Fruit fly (Drosophila melanogaster) whole organism, embryonic: ENCODE measurements around the gene ZnT35C.

ENCODE experiments used
- B-H2 ChIP-seq: fragments of 200-800 bp; sonication (Bioruptor generic); optimal IDR thresholded peaks from 2 replicates; lab custom pipeline; 2018; ENCODE audit warnings: missing biosample characterization, mild to moderate bottlenecking, missing genetic modification characterization
- BEAF-32 ChIP-seq: fragments of 200-800 bp; sonication (Bioruptor generic); optimal IDR thresholded peaks from 3 replicates; lab custom pipeline; 2017; ENCODE audit warnings: missing biosample characterization, missing genetic modification characterization, mild to moderate bottlenecking, moderate library complexity, missing genetic modification reagents
- CG10565 ChIP-seq: fragments of 200-800 bp; sonication (Bioruptor generic); optimal IDR thresholded peaks from 3 replicates; lab custom pipeline; 2016; ENCODE audit warnings: missing biosample characterization, mild to moderate bottlenecking, missing genetic modification characterization
- CG12155 ChIP-seq: fragments of 200-800 bp; sonication (Bioruptor generic); optimal IDR thresholded peaks from 3 replicates; lab custom pipeline; 2016; ENCODE audit warnings: missing biosample characterization, missing genetic modification characterization
- CG12219 ChIP-seq: fragments of 200-800 bp; sonication (Bioruptor generic); optimal IDR thresholded peaks from 3 replicates; lab custom pipeline; 2018; ENCODE audit warnings: missing biosample characterization, mild to moderate bottlenecking, missing genetic modification characterization
- CG14050 ChIP-seq: fragments of 200-800 bp; sonication (Bioruptor generic); IDR thresholded peaks from 3 replicates; pipeline ENCODE4 v1.3.6; 2022; ENCODE audit warnings: missing biosample characterization, missing genetic modification characterization
- CG14667 ChIP-seq: fragments of 200-800 bp; sonication (Bioruptor generic); IDR thresholded peaks from 2 replicates; pipeline ENCODE4 v1.3.6; 2022; ENCODE audit warnings: missing biosample characterization, missing genetic modification characterization
- CG15696 ChIP-seq: fragments of 200-800 bp; sonication (Bioruptor generic); optimal IDR thresholded peaks from 2 replicates; lab custom pipeline; 2019; ENCODE audit warnings: missing biosample characterization, mild to moderate bottlenecking, missing genetic modification characterization, moderate library complexity
- CG30020 ChIP-seq: fragments of 200-800 bp; optimal IDR thresholded peaks from 2 replicates; lab custom pipeline; 2019; ENCODE audit warnings: missing biosample characterization, mild to moderate bottlenecking, missing genetic modification characterization, moderate library complexity
- CG32767 ChIP-seq: fragments of 200-800 bp; sonication (Bioruptor generic); IDR thresholded peaks from 2 replicates; pipeline ENCODE4 v1.3.6; 2022; ENCODE audit warnings: missing biosample characterization, missing genetic modification characterization
- CG34224 ChIP-seq: fragments of 200-800 bp; sonication (Bioruptor generic); IDR thresholded peaks from 3 replicates; pipeline ENCODE4 v1.3.6; 2022; ENCODE audit warnings: missing biosample characterization, missing genetic modification characterization; ENCODE audit not compliant: partially characterized antibody
- CG34376 ChIP-seq: fragments of 200-800 bp; sonication (Bioruptor generic); optimal IDR thresholded peaks from 2 replicates; lab custom pipeline; 2018; ENCODE audit warnings: missing biosample characterization, mild to moderate bottlenecking, missing genetic modification characterization
- CG3726 ChIP-seq: fragments of 200-800 bp; sonication (Bioruptor generic); IDR thresholded peaks from 3 replicates; pipeline ENCODE4, ENCODE4 v1.3.6; 2022; ENCODE audit warnings: missing biosample characterization, missing genetic modification characterization
- CG3847 ChIP-seq: fragments of 200-800 bp; sonication (Bioruptor generic); IDR thresholded peaks from 2 replicates; pipeline ENCODE4 v1.3.6; 2022; ENCODE audit warnings: missing biosample characterization, missing genetic modification characterization
- CG4424 ChIP-seq: fragments of 200-800 bp; sonication (Bioruptor generic); optimal IDR thresholded peaks from 3 replicates; lab custom pipeline; 2016; ENCODE audit warnings: missing biosample characterization, missing genetic modification characterization
- CG4854 ChIP-seq: fragments of 200-800 bp; sonication (Bioruptor generic); optimal IDR thresholded peaks from 2 replicates; lab custom pipeline; 2016; ENCODE audit warnings: missing biosample characterization, missing genetic modification characterization, inconsistent platforms
- CG6854 ChIP-seq: fragments of 200-800 bp; sonication (Bioruptor generic); optimal IDR thresholded peaks from 3 replicates; lab custom pipeline; 2017; ENCODE audit warnings: missing biosample characterization, mild to moderate bottlenecking, missing genetic modification characterization
- CHES-1-like ChIP-seq: fragments of 200-800 bp; sonication (Bioruptor generic); optimal IDR thresholded peaks from 2 replicates; lab custom pipeline; 2016; ENCODE audit warnings: missing biosample characterization, missing genetic modification characterization
- D19B ChIP-seq: fragments of 200-800 bp; sonication (Bioruptor generic); optimal IDR thresholded peaks from 2 replicates; lab custom pipeline; 2017; ENCODE audit warnings: missing biosample characterization, mild to moderate bottlenecking, missing genetic modification characterization
- Eip74EF ChIP-seq, 2 experiments: fragments of 200-800 bp in 1 of 2; fragments of >200 bp in 1 of 2; sonication (Bioruptor generic) in 1 of 2; optimal IDR thresholded peaks; 2 replicates each; lab custom pipeline; 2017 to 2019; ENCODE audit warnings: missing biosample characterization in 2 of 2, missing genetic modification characterization in 2 of 2, mild to moderate bottlenecking in 1 of 2, moderate library complexity in 1 of 2
- Ets97D ChIP-seq: fragments of 200-800 bp; sonication (Bioruptor generic); optimal IDR thresholded peaks from 3 replicates; lab custom pipeline; 2016; ENCODE audit warnings: missing biosample characterization, missing genetic modification characterization
- Hr39 ChIP-seq: fragments of >200 bp; optimal IDR thresholded peaks from 2 replicates; lab custom pipeline; 2017
- Lim3 ChIP-seq: fragments of 200-800 bp; sonication (Bioruptor generic); IDR thresholded peaks from 2 replicates; pipeline ENCODE4 v1.3.6; 2022; ENCODE audit warnings: missing biosample characterization, missing genetic modification characterization
- Max ChIP-seq: fragments of 200-800 bp; sonication (Bioruptor generic); optimal IDR thresholded peaks from 2 replicates; lab custom pipeline; 2016; ENCODE audit warnings: missing biosample characterization, mild to moderate bottlenecking, missing genetic modification characterization
- Sox100B ChIP-seq: fragments of 200-800 bp; sonication (Bioruptor generic); optimal IDR thresholded peaks from 3 replicates; lab custom pipeline; 2018; ENCODE audit warnings: missing biosample characterization, mild to moderate bottlenecking, missing genetic modification characterization
- ara ChIP-seq: fragments of 200-800 bp; sonication (Bioruptor generic); IDR thresholded peaks from 2 replicates; pipeline ENCODE4 v1.3.6; 2022; ENCODE audit warnings: missing biosample characterization, missing genetic modification characterization
- bcd ChIP-seq: fragments of 200-800 bp; sonication (Bioruptor generic); optimal IDR thresholded peaks from 2 replicates; lab custom pipeline; 2017; ENCODE audit warnings: missing biosample characterization, mild to moderate bottlenecking, missing genetic modification characterization
- chinmo ChIP-seq: fragments of 200-800 bp; sonication (Bioruptor generic); IDR thresholded peaks from 4 replicates; pipeline ENCODE4 v1.3.6; 2022; ENCODE audit warnings: missing biosample characterization, missing genetic modification characterization; ENCODE audit not compliant: partially characterized antibody
- chm ChIP-seq: fragments of 200-800 bp; sonication (Bioruptor generic); IDR thresholded peaks from 2 replicates; pipeline ENCODE4 v1.3.6; 2022; ENCODE audit warnings: missing biosample characterization, missing genetic modification characterization
- crol ChIP-seq: fragments of 200-800 bp; sonication (Bioruptor generic); IDR thresholded peaks from 2 replicates; pipeline ENCODE4 v1.3.6; 2022; ENCODE audit warnings: missing biosample characterization, missing genetic modification characterization
- ems ChIP-seq: fragments of 200-800 bp; sonication (Bioruptor generic); optimal IDR thresholded peaks from 3 replicates; lab custom pipeline; 2016; ENCODE audit warnings: missing biosample characterization, missing genetic modification characterization
- fu2 ChIP-seq: fragments of 200-800 bp; sonication (Bioruptor generic); optimal IDR thresholded peaks from 2 replicates; lab custom pipeline; 2016; ENCODE audit warnings: missing biosample characterization, missing genetic modification characterization
- gcm ChIP-seq: fragments of 200-800 bp; sonication (Bioruptor generic); optimal IDR thresholded peaks from 2 replicates; lab custom pipeline; 2019; ENCODE audit warnings: missing biosample characterization, mild to moderate bottlenecking, missing genetic modification characterization, moderate library complexity
- gro ChIP-seq: fragments of 200-800 bp; sonication (Bioruptor generic); optimal IDR thresholded peaks from 2 replicates; lab custom pipeline; 2016; ENCODE audit warnings: missing biosample characterization, missing genetic modification characterization
- h ChIP-seq: fragments of >200 bp; optimal IDR thresholded peaks from 2 replicates; lab custom pipeline; 2017
- ham ChIP-seq: fragments of 200-800 bp; sonication (Bioruptor generic); IDR thresholded peaks from 2 replicates; pipeline ENCODE4 v1.3.6; 2022; ENCODE audit warnings: missing biosample characterization, missing genetic modification characterization
- hbn ChIP-seq: fragments of 200-800 bp; sonication (Bioruptor generic); IDR thresholded peaks from 2 replicates; pipeline ENCODE4 v1.3.6; 2022; ENCODE audit warnings: missing biosample characterization, missing genetic modification characterization; ENCODE audit not compliant: partially characterized antibody
- her ChIP-seq: fragments of 200-800 bp; sonication (Bioruptor generic); optimal IDR thresholded peaks from 2 replicates; lab custom pipeline; 2016; ENCODE audit warnings: missing biosample characterization, missing genetic modification characterization
- jigr1 ChIP-seq: fragments of 200-800 bp; sonication (Bioruptor generic); IDR thresholded peaks from 3 replicates; pipeline ENCODE4 v1.3.6; 2022; ENCODE audit warnings: missing biosample characterization, missing genetic modification characterization
- jumu ChIP-seq: fragments of 200-800 bp; sonication (Bioruptor generic); optimal IDR thresholded peaks from 3 replicates; lab custom pipeline; 2016; ENCODE audit warnings: missing biosample characterization, missing genetic modification characterization
- oc ChIP-seq: fragments of 200-800 bp; sonication (Bioruptor generic); optimal IDR thresholded peaks from 2 replicates; lab custom pipeline; 2018; ENCODE audit warnings: missing biosample characterization, mild to moderate bottlenecking, missing genetic modification characterization, moderate library complexity
- pita ChIP-seq: fragments of 200-800 bp; sonication (Bioruptor generic); optimal IDR thresholded peaks from 2 replicates; lab custom pipeline; 2017; ENCODE audit warnings: missing biosample characterization, mild to moderate bottlenecking, missing genetic modification characterization
- prd ChIP-seq, 3 experiments: fragments of >200 bp in 2 of 3; fragments of 200-800 bp in 1 of 3; sonication (Bioruptor generic) in 1 of 3; optimal IDR thresholded peaks in 2 of 3; IDR thresholded peaks in 1 of 3; 2 replicates in 2 of 3; 3 replicates in 1 of 3; pipeline versions ENCODE4 v1.3.6 to Lab custom; 2017 to 2022; ENCODE audit warnings: missing biosample characterization in 1 of 3, missing genetic modification characterization in 1 of 3
- pros ChIP-seq: fragments of 200-800 bp; sonication (Bioruptor generic); optimal IDR thresholded peaks from 3 replicates; lab custom pipeline; 2019; ENCODE audit warnings: missing biosample characterization, mild to moderate bottlenecking, missing genetic modification characterization, moderate library complexity
- ro ChIP-seq: fragments of 200-800 bp; sonication (Bioruptor generic); IDR thresholded peaks from 2 replicates; pipeline ENCODE4 v1.3.6; 2022; ENCODE audit warnings: missing biosample characterization, missing genetic modification characterization
- tap ChIP-seq: fragments of 200-800 bp; optimal IDR thresholded peaks from 3 replicates; lab custom pipeline; 2019; ENCODE audit warnings: missing biosample characterization, mild to moderate bottlenecking, missing genetic modification characterization, moderate library complexity
- usp ChIP-seq: fragments of >200 bp; optimal IDR thresholded peaks from 2 replicates; lab custom pipeline; 2017; ENCODE audit warnings: missing biosample characterization, missing genetic modification characterization
- vvl ChIP-seq: fragments of 200-800 bp; sonication (Bioruptor generic); IDR thresholded peaks from 2 replicates; pipeline ENCODE4 v1.3.6; 2022; ENCODE audit warnings: missing biosample characterization, missing genetic modification characterization
- wor ChIP-seq: fragments of 200-800 bp; sonication (Bioruptor generic); IDR thresholded peaks from 2 replicates; pipeline ENCODE4 v1.3.6; 2022; ENCODE audit warnings: missing biosample characterization, missing genetic modification characterization
- yki ChIP-seq: fragments of >200 bp; optimal IDR thresholded peaks from 3 replicates; lab custom pipeline; 2018
- zen ChIP-seq: fragments of 200-800 bp; sonication (Bioruptor generic); optimal IDR thresholded peaks from 3 replicates; lab custom pipeline; 2018; ENCODE audit warnings: missing biosample characterization, mild to moderate bottlenecking, missing genetic modification characterization, moderate library complexity

ZnT35C gene

DNA sequence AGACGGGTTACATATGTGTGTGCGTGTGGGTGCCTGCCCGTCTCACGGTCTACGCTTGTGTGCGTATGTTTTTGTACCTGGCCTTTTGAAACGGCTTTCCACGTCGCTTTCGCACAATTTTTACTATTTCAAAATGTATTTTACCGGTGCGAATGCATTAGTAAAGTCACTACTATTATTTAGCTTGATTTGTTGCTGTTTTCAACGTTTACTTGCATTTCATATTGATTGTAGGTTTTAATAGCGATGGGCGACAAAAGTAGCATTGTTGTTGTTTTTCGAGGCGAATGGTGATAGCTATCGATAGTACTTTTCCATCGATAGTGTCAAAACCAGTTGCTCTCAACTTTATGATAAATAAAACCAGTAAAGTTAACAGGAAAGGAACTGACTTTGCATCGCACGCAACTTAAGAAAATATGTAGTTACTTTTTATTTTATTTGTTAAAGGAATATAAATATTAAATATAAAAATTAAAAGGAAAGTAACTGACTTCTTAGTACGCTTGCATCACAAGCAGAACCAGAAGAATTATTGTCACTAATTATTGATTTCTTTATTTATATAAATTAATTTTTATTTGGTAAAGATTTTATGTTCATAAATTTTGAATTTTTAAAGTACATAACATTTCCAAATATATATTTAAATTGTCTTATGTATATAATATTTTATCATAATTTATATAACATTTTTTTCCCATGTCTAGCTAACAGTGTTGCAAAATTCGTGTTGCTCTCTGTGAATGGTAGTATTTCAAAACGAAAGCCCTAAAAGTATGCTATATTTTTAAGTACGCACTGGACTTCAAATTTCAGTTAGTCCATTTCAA is 24.5 kb upstream of the ZnT35C start, which contains the start of gene Cul3 (continued):
- TF ChIP-seq CG34224 (GFP tag; lab: Robert Waterston, UW) (peak; percentile 73), crol (no peak), CG10565 (GFP tag; lab: Kevin White, UChicago) (no peak), ro (GFP tag; lab: Robert Waterston, UW) (no peak), CG32767 (GFP tag; lab: Robert Waterston, UW) (no peak), CG4424 (GFP tag; lab: Kevin White, UChicago) (peak; percentile 9), Lim3 (GFP tag; lab: Robert Waterston, UW) (no peak), D19B (GFP tag; lab: Kevin White, UChicago) (no peak), tap (no peak), CG34376 (GFP tag; lab: Kevin White, UChicago) (no peak), chm (GFP tag; lab: Robert Waterston, UW) (no peak), pros (GFP tag; lab: Kevin White, UChicago) (no peak), CG3726 (GFP tag; lab: Robert Waterston, UW) (no peak), CG14050 (GFP tag; lab: Robert Waterston, UW) (no peak), prd (optimal IDR thresholded peaks at IDR 0.05; lab: Kevin White, UChicago) (no peak), prd (GFP tag; IDR thresholded peaks at IDR 0.05; lab: Robert Waterston, UW) (no peak), fu2 (GFP tag; lab: Kevin White, UChicago) (no peak), zen (tag; lab: Kevin White, UChicago) (no peak), ham (no peak), ara (GFP tag; lab: Robert Waterston, UW) (no peak), Ets97D (GFP tag; lab: Kevin White, UChicago) (no peak), Hr39 (lab: Kevin White, UChicago) (no peak), ems (GFP tag; lab: Kevin White, UChicago) (no peak), yki (no peak), CG12219 (no peak), chinmo (GFP tag; lab: Robert Waterston, UW) (peak; percentile 84; the same call in 3 of the 4 replicates), Max (no peak), jigr1 (no peak), her (GFP tag; lab: Kevin White, UChicago) (no peak), hbn (GFP tag; lab: Robert Waterston, UW) (peak; percentile 72), h (lab: Kevin White, UChicago) (no peak), CG3847 (GFP tag; lab: Robert Waterston, UW) (no peak), CG15696 (tag; lab: Kevin White, UChicago) (peak; percentile 11), jumu (no peak), CHES-1-like (GFP tag; lab: Kevin White, UChicago) (no peak), wor (GFP tag; lab: Robert Waterston, UW) (no peak), BEAF-32 (GFP tag; lab: Kevin White, UChicago) (peak; percentile 77), bcd (no peak), oc (no peak), usp (no peak), CG6854 (GFP tag; lab: Kevin White, UChicago) (no peak), CG14667 (GFP tag; lab: Robert Waterston, UW) (no peak), gcm (GFP tag; lab: Kevin White, UChicago) (no peak), gro (GFP tag; lab: Kevin White, UChicago) (no peak), CG4854 (GFP tag; lab: Kevin White, UChicago) (no peak), CG12155 (GFP tag; lab: Kevin White, UChicago) (no peak), Eip74EF (GFP tag; optimal IDR thresholded peaks at IDR 0.05; lab: Kevin White, UChicago) (no peak), B-H2 (GFP tag; lab: Kevin White, UChicago) (no peak), Sox100B (GFP tag; lab: Kevin White, UChicago) (peak; percentile 21), vvl (GFP tag; lab: Robert Waterston, UW) (no peak), pita (GFP tag; lab: Kevin White, UChicago) (no peak), CG30020 (peak; percentile 41)
